Worm (Caenorhabditis elegans) whole organism, L4 larva: Measurements from ENCODE around the gene snf-3.

Experiments
- F10B5.3 ChIP-seq: sonication (generic microtip); optimal IDR thresholded peaks from 2 replicates; lab custom pipeline; 2016; ENCODE audit warnings: mild to moderate bottlenecking, missing genetic modification characterization, missing compliant biosample characterization
- F26F4.8 ChIP-seq: fragments of 200-800 bp; sonication (Bioruptor generic); conservative IDR thresholded peaks from 2 replicates; pipeline ENCODE4 v1.3.6; 2022; ENCODE audit warnings: missing genetic modification characterization, missing compliant biosample characterization
- F49E8.2 ChIP-seq: sonication (generic microtip); optimal IDR thresholded peaks from 2 replicates; lab custom pipeline; 2016; ENCODE audit warnings: missing compliant biosample characterization, mild to moderate bottlenecking, missing genetic modification characterization, borderline replicate concordance
- Y75B8A.6 ChIP-seq: fragments of 200-800 bp; sonication (Bioruptor generic); IDR thresholded peaks from 2 replicates; pipeline ENCODE4 v1.3.6; 2022; ENCODE audit warnings: missing genetic modification reagents, missing genetic modification characterization, missing compliant biosample characterization
- aly-2 ChIP-seq: sonication (generic microtip); optimal IDR thresholded peaks from 2 replicates; lab custom pipeline; 2018; ENCODE audit warnings: missing biosample characterization, missing genetic modification characterization
- arid-1 ChIP-seq: fragments of 200-800 bp; sonication (Bioruptor generic); conservative IDR thresholded peaks from 2 replicates; pipeline ENCODE4 v1.3.6; 2022; ENCODE audit warnings: missing genetic modification reagents, missing genetic modification characterization, missing compliant biosample characterization
- ceh-20 ChIP-seq: fragments of 200-800 bp; sonication (Bioruptor generic); IDR thresholded peaks from 2 replicates; pipeline ENCODE4 v1.3.6; 2022; ENCODE audit warnings: missing genetic modification reagents, missing genetic modification characterization, missing compliant biosample characterization
- daf-12 ChIP-seq: fragments of 150-350 bp; optimal IDR thresholded peaks from 2 replicates; lab custom pipeline; 2014; ENCODE audit warnings: missing biosample characterization, missing genetic modification reagents, missing genetic modification characterization
- daf-16 ChIP-seq, 3 experiments: sonication (generic microtip); optimal IDR thresholded peaks; 2 replicates each; lab custom pipeline; 2016 to 2017; ENCODE audit warnings: missing genetic modification characterization in 3 of 3, missing genetic modification reagents in 3 of 3, mild to moderate bottlenecking in 2 of 3, missing compliant biosample characterization in 2 of 3, missing biosample characterization in 1 of 3, moderate library complexity in 1 of 3
- dmd-8 ChIP-seq: fragments of 200-800 bp; sonication (Bioruptor generic); IDR thresholded peaks from 2 replicates; pipeline ENCODE4 v1.3.6; 2022; ENCODE audit warnings: missing genetic modification characterization, missing compliant biosample characterization
- dve-1 ChIP-seq: sonication (generic microtip); optimal IDR thresholded peaks from 2 replicates; lab custom pipeline; 2017; ENCODE audit warnings: antibody characterized with exemption, mild to moderate bottlenecking, missing genetic modification characterization, missing compliant biosample characterization; ENCODE audit not compliant: insufficient read depth
- egl-43 ChIP-seq: fragments of 200-800 bp; sonication (Bioruptor generic); IDR thresholded peaks from 2 replicates; pipeline ENCODE4 v1.3.6; 2022; ENCODE audit warnings: missing genetic modification reagents, missing genetic modification characterization, missing compliant biosample characterization
- fkh-10 ChIP-seq: fragments of 150-350 bp; optimal IDR thresholded peaks from 2 replicates; lab custom pipeline; 2014; ENCODE audit warnings: missing biosample characterization, missing genetic modification reagents, missing genetic modification characterization
- gei-8 ChIP-seq: fragments of 200-800 bp; sonication (Bioruptor generic); optimal IDR thresholded peaks from 2 replicates; lab custom pipeline; 2018; ENCODE audit warnings: mild to moderate bottlenecking, missing genetic modification characterization, missing compliant biosample characterization
- hlh-11 ChIP-seq: fragments of 200-800 bp; sonication (Bioruptor generic); optimal IDR thresholded peaks from 2 replicates; lab custom pipeline; 2018; ENCODE audit warnings: mild to moderate bottlenecking, missing genetic modification characterization, missing compliant biosample characterization
- hlh-30 ChIP-seq: sonication (generic microtip); optimal IDR thresholded peaks from 2 replicates; lab custom pipeline; 2017; ENCODE audit warnings: antibody characterized with exemption, mild to moderate bottlenecking, missing genetic modification characterization, missing compliant biosample characterization; ENCODE audit not compliant: insufficient read depth
- hmg-1.1 ChIP-seq: fragments of 200-800 bp; sonication (Bioruptor generic); IDR thresholded peaks from 2 replicates; pipeline ENCODE4 v1.3.6; 2022; ENCODE audit warnings: missing genetic modification reagents, missing genetic modification characterization, missing compliant biosample characterization
- lin-38 ChIP-seq: fragments of 200-800 bp; sonication (Bioruptor generic); IDR thresholded peaks from 2 replicates; pipeline ENCODE4 v1.3.6; 2022; ENCODE audit warnings: missing genetic modification reagents, missing genetic modification characterization, missing compliant biosample characterization
- lin-39 ChIP-seq: fragments of 150-350 bp; optimal IDR thresholded peaks from 2 replicates; lab custom pipeline; 2014; ENCODE audit warnings: missing biosample characterization, missing genetic modification reagents, missing genetic modification characterization
- mdl-1 ChIP-seq, 2 experiments: fragments of 150-350 bp in 1 of 2; sonication (generic microtip) in 1 of 2; optimal IDR thresholded peaks; 2 replicates each; lab custom pipeline; 2014 to 2017; ENCODE audit warnings: missing biosample characterization in 2 of 2, missing genetic modification characterization in 2 of 2
- mdt-29 ChIP-seq: fragments of 200-800 bp; sonication (Bioruptor generic); IDR thresholded peaks from 2 replicates; pipeline ENCODE4 v1.3.6; 2022; ENCODE audit warnings: missing genetic modification reagents, missing genetic modification characterization, missing compliant biosample characterization
- mxl-2 ChIP-seq: fragments of 200-800 bp; sonication (Bioruptor generic); conservative IDR thresholded peaks from 2 replicates; pipeline ENCODE4 v1.3.6; 2022; ENCODE audit warnings: missing genetic modification reagents, missing genetic modification characterization, missing compliant biosample characterization
- mxl-3 ChIP-seq: fragments of 200-800 bp; sonication (Bioruptor generic); optimal IDR thresholded peaks from 2 replicates; lab custom pipeline; 2018; ENCODE audit warnings: mild to moderate bottlenecking, missing genetic modification characterization, missing compliant biosample characterization
- nhr-10 ChIP-seq: fragments of 150-350 bp; optimal IDR thresholded peaks from 2 replicates; lab custom pipeline; 2014; ENCODE audit warnings: missing biosample characterization, missing genetic modification characterization
- nhr-237 ChIP-seq: sonication (generic microtip); optimal IDR thresholded peaks from 2 replicates; lab custom pipeline; 2017; ENCODE audit warnings: missing biosample characterization, missing genetic modification characterization
- nhr-42 ChIP-seq: fragments of 200-800 bp; sonication (Bioruptor generic); IDR thresholded peaks from 2 replicates; pipeline ENCODE4 v1.3.6; 2022; ENCODE audit warnings: missing genetic modification characterization, missing compliant biosample characterization
- nhr-6 ChIP-seq: fragments of 150-350 bp; optimal IDR thresholded peaks from 2 replicates; lab custom pipeline; 2014; ENCODE audit warnings: missing biosample characterization, missing genetic modification characterization
- pha-4 ChIP-seq, 2 experiments: fragments of 150-350 bp in 1 of 2; fragments of 200-800 bp in 1 of 2; sonication (Bioruptor generic) in 1 of 2; IDR thresholded peaks in 1 of 2; optimal IDR thresholded peaks in 1 of 2; 2 replicates each; pipeline versions ENCODE4 v1.3.6 to Lab custom; 2014 to 2022; ENCODE audit warnings: missing genetic modification characterization in 2 of 2, missing genetic modification reagents in 2 of 2, missing biosample characterization in 1 of 2, missing compliant biosample characterization in 1 of 2
- php-3 ChIP-seq: fragments of 200-800 bp; sonication (Bioruptor generic); IDR thresholded peaks from 2 replicates; pipeline ENCODE4 v1.3.6; 2022; ENCODE audit warnings: missing genetic modification reagents, missing genetic modification characterization, missing compliant biosample characterization
- saeg-2 ChIP-seq: fragments of 200-800 bp; sonication (Bioruptor generic); IDR thresholded peaks from 2 replicates; pipeline ENCODE4 v1.3.6; 2022; ENCODE audit warnings: missing genetic modification reagents, missing genetic modification characterization, missing compliant biosample characterization
- set-16 ChIP-seq: fragments of 200-800 bp; sonication (Bioruptor generic); IDR thresholded peaks from 2 replicates; pipeline ENCODE4 v1.3.6; 2022; ENCODE audit warnings: missing genetic modification reagents, missing genetic modification characterization, missing compliant biosample characterization
- skn-1 ChIP-seq: fragments of 150-350 bp; optimal IDR thresholded peaks from 2 replicates; lab custom pipeline; 2014; ENCODE audit warnings: missing biosample characterization, missing genetic modification characterization
- snpc-1.2 ChIP-seq: fragments of 200-800 bp; sonication (Bioruptor generic); IDR thresholded peaks from 2 replicates; pipeline ENCODE4 v1.3.6; 2022; ENCODE audit warnings: missing genetic modification reagents, missing genetic modification characterization, missing compliant biosample characterization
- snpc-4 ChIP-seq: fragments of 150-350 bp; optimal IDR thresholded peaks from 2 replicates; lab custom pipeline; 2014; ENCODE audit warnings: missing biosample characterization, missing genetic modification characterization
- tra-1 ChIP-seq: fragments of 200-800 bp; sonication (Bioruptor generic); IDR thresholded peaks from 2 replicates; pipeline ENCODE4 v1.3.6; 2022; ENCODE audit warnings: missing genetic modification reagents, missing genetic modification characterization, missing compliant biosample characterization
- unc-130 ChIP-seq: sonication (generic microtip); optimal IDR thresholded peaks from 2 replicates; lab custom pipeline; 2016; ENCODE audit warnings: missing genetic modification reagents, missing genetic modification characterization, missing compliant biosample characterization
- unc-39 ChIP-seq: sonication (generic microtip); optimal IDR thresholded peaks from 2 replicates; lab custom pipeline; 2017; ENCODE audit warnings: missing biosample characterization, missing genetic modification characterization
- zag-1 ChIP-seq: fragments of 150-350 bp; optimal IDR thresholded peaks from 2 replicates; lab custom pipeline; 2014; ENCODE audit warnings: missing biosample characterization, missing genetic modification characterization
- zip-2 ChIP-seq: fragments of 150-350 bp; optimal IDR thresholded peaks from 2 replicates; lab custom pipeline; 2014; ENCODE audit warnings: missing biosample characterization, missing genetic modification characterization
- ztf-7 ChIP-seq: fragments of 150-350 bp; optimal IDR thresholded peaks from 2 replicates; lab custom pipeline; 2014; ENCODE audit warnings: missing biosample characterization, missing genetic modification characterization

The snf-3 gene

ce11 chrII:1104409-1104808 lies 12.6 kb downstream of the snf-3 start, which contains the start of gene T13B5.9:
Gene T13B5.9 (minus strand): TSS chrII:1104509.
- no peak for TF ChIP-seq F49E8.2
- no peak for TF ChIP-seq mxl-3 (GFP tag; lab: Kevin White, UChicago)
- no peak for TF ChIP-seq hmg-1.1 (GFP tag; lab: Robert Waterston, UW)
- TF ChIP-seq ztf-7 (tag; lab: Kevin White, UChicago): no peak
- no peak for TF ChIP-seq F26F4.8 (GFP tag; lab: Robert Waterston, UW)
- TF ChIP-seq skn-1 (tag; lab: Kevin White, UChicago): no peak
- no peak for TF ChIP-seq snpc-4 (tag; lab: Kevin White, UChicago)
- no peak for TF ChIP-seq snpc-1.2 (GFP tag; lab: Robert Waterston, UW)
- no peak for TF ChIP-seq nhr-6 (tag; lab: Kevin White, UChicago)
- no peak for TF ChIP-seq zag-1
- no peak for TF ChIP-seq mdt-29 (GFP tag; lab: Robert Waterston, UW)

DNA sequence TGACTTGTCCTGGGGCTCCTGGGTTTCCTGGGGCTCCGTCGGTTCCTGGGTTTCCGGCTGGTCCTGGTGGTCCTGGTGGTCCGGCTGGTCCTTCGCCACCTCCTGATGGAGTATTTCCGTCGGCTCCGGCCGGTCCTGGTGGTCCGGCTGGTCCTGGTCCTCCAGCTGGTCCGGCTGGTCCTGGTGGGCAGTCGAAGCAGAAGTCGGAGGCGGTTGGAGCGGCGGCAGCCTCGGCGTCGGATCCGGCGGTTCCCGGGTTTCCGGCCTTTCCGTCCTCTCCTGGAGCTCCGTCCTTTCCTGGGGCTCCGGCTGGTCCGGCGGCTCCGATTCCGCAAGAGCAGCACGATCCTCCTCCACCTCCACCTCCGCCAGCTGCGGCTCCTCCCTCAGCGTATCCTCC lies 13.5 kb downstream of the snf-3 start:
- TF ChIP-seq mxl-2 (GFP tag; lab: Robert Waterston, UW) (no peak), ceh-20 (GFP tag; lab: Robert Waterston, UW) (no peak), aly-2 (tag; lab: Kevin White, UChicago) (no peak), zag-1 (no peak), lin-39 (no peak), nhr-10 (tag; lab: Kevin White, UChicago) (no peak), set-16 (GFP tag; lab: Robert Waterston, UW) (peak; percentile 99), unc-39 (no peak), egl-43 (GFP tag; lab: Robert Waterston, UW) (no peak), pha-4 (GFP tag; IDR thresholded peaks at IDR 0.05; lab: Robert Waterston, UW) (peak; percentile 95; the same call in 1 of the 2 replicates), pha-4 (tag; optimal IDR thresholded peaks at IDR 0.05; lab: Kevin White, UChicago) (no peak)

- 0 out of 2 replicates have a peak, but pooled peaks have one; percentile 19 for TF ChIP-seq lin-38 (GFP tag; lab: Robert Waterston, UW)
- TF ChIP-seq fkh-10 (GFP tag; lab: Kevin White, UChicago): no peak
- TF ChIP-seq gei-8: no peak
- no peak for TF ChIP-seq arid-1 (GFP tag; lab: Robert Waterston, UW)
These were observed 15.2 kb downstream of the snf-3 start, which contains the start of gene col-40 for ce11 chrII:1106914-1107597. Gene col-40 (minus strand): TSS chrII:1106964.

ce11 chrII:1110901-1111300 lies 19.1 kb downstream of the snf-3 start, which contains the start of gene lips-11:
Gene lips-11 (minus strand): TSS chrII:1111001.
- TF ChIP-seq zip-2 (tag; lab: Kevin White, UChicago): no peak
- TF ChIP-seq nhr-237 (tag; lab: Kevin White, UChicago): no peak
- no peak for TF ChIP-seq arid-1 (GFP tag; lab: Robert Waterston, UW)

- TF ChIP-seq mxl-3 (GFP tag; lab: Kevin White, UChicago): no peak
- no peak for TF ChIP-seq hlh-30 (tag; lab: Kevin White, UChicago)
- TF ChIP-seq daf-16 (GFP tag; optimal IDR thresholded peaks at IDR 0.05; lab: Kevin White, UChicago): no peak
- no peak for TF ChIP-seq daf-16 (tag; optimal IDR thresholded peaks at IDR 0.05; lab: Kevin White, UChicago)
- no peak for TF ChIP-seq daf-12
- no peak for TF ChIP-seq Y75B8A.6 (GFP tag; lab: Robert Waterston, UW)
- no peak for TF ChIP-seq nhr-42 (GFP tag; lab: Robert Waterston, UW)
- no peak for TF ChIP-seq tra-1
- TF ChIP-seq saeg-2: no peak
- TF ChIP-seq mdl-1 (tag; optimal IDR thresholded peaks at IDR 0.05; lab: Kevin White, UChicago): no peak
- TF ChIP-seq dve-1 (tag; lab: Kevin White, UChicago): no peak
- no peak for TF ChIP-seq unc-130
- TF ChIP-seq F10B5.3 (tag; lab: Kevin White, UChicago): no peak
- no peak for TF ChIP-seq ztf-7 (tag; lab: Kevin White, UChicago)
- no peak for TF ChIP-seq unc-39
- no peak for TF ChIP-seq dmd-8 (GFP tag; lab: Robert Waterston, UW)
- no peak for TF ChIP-seq hlh-11 (tag; lab: Kevin White, UChicago)
- no peak for TF ChIP-seq php-3 (GFP tag; lab: Robert Waterston, UW)
- TF ChIP-seq egl-43 (GFP tag; lab: Robert Waterston, UW): no peak
These were observed 22.3 kb downstream of the snf-3 start, which contains the start of gene lips-12 for ce11 chrII:1114133-1114532. Gene lips-12 (minus strand): TSS chrII:1114233.
